Fruit fly (Drosophila melanogaster) whole organism, pupa: Measurements from ENCODE around the gene Ndae1.

Source experiments
- CG10348 ChIP-seq: fragments of 200-800 bp; sonication (Bioruptor generic); IDR thresholded peaks from 2 replicates; pipeline ENCODE4 v1.3.6; 2022; ENCODE audit warnings: missing biosample characterization, missing genetic modification characterization
- CG12605 ChIP-seq: fragments of 200-800 bp; sonication (Bioruptor generic); IDR thresholded peaks from 2 replicates; pipeline ENCODE4 v1.3.6; 2022; ENCODE audit warnings: missing biosample characterization, missing genetic modification characterization
- CG13204 ChIP-seq: fragments of 200-800 bp; sonication (Bioruptor generic); optimal IDR thresholded peaks from 2 replicates; lab custom pipeline; 2018; ENCODE audit warnings: missing biosample characterization, mild to moderate bottlenecking, missing genetic modification characterization, moderate library complexity
- CG14655 ChIP-seq: fragments of 200-800 bp; sonication (Bioruptor generic); optimal IDR thresholded peaks from 3 replicates; lab custom pipeline; 2017; ENCODE audit warnings: mild to moderate bottlenecking, missing biosample characterization, missing genetic modification reagents, missing genetic modification characterization
- CG15710 ChIP-seq: fragments of 200-800 bp; sonication (Bioruptor generic); optimal IDR thresholded peaks from 2 replicates; lab custom pipeline; 2018; ENCODE audit warnings: missing biosample characterization, mild to moderate bottlenecking, missing genetic modification characterization, moderate library complexity
- CG17806 ChIP-seq: fragments of 200-800 bp; sonication (Bioruptor generic); optimal IDR thresholded peaks from 2 replicates; lab custom pipeline; 2018; ENCODE audit warnings: missing biosample characterization, mild to moderate bottlenecking, missing genetic modification characterization, moderate library complexity
- CG32121 ChIP-seq: fragments of 200-800 bp; sonication (Bioruptor generic); IDR thresholded peaks from 2 replicates; pipeline ENCODE4 v1.3.6; 2022; ENCODE audit warnings: missing biosample characterization, missing genetic modification characterization
- CG34367 ChIP-seq: fragments of 200-800 bp; sonication (Bioruptor generic); optimal IDR thresholded peaks from 2 replicates; lab custom pipeline; 2018; ENCODE audit warnings: missing biosample characterization, mild to moderate bottlenecking, missing genetic modification characterization
- CG4496 ChIP-seq: fragments of 200-800 bp; sonication (Bioruptor generic); IDR thresholded peaks from 3 replicates; pipeline ENCODE4 v1.3.6; 2022; ENCODE audit warnings: missing biosample characterization, missing genetic modification characterization
- CG8159 ChIP-seq: fragments of 200-800 bp; sonication (Bioruptor generic); optimal IDR thresholded peaks from 3 replicates; lab custom pipeline; 2018; ENCODE audit warnings: missing biosample characterization, mild to moderate bottlenecking, missing genetic modification characterization, moderate library complexity
- CG8301 ChIP-seq: fragments of 200-800 bp; sonication (Bioruptor generic); optimal IDR thresholded peaks from 2 replicates; lab custom pipeline; 2018; ENCODE audit warnings: missing biosample characterization, mild to moderate bottlenecking, missing genetic modification characterization
- CG9948 ChIP-seq: fragments of 200-800 bp; sonication (Bioruptor generic); optimal IDR thresholded peaks from 2 replicates; lab custom pipeline; 2018; ENCODE audit warnings: missing biosample characterization, mild to moderate bottlenecking, missing genetic modification characterization, moderate library complexity
- D1 ChIP-seq: fragments of 200-800 bp; sonication (Bioruptor generic); optimal IDR thresholded peaks from 2 replicates; lab custom pipeline; 2018; ENCODE audit warnings: missing biosample characterization, mild to moderate bottlenecking, missing genetic modification characterization, moderate library complexity
- EcR ChIP-seq: fragments of 200-800 bp; sonication (Bioruptor generic); optimal IDR thresholded peaks from 3 replicates; lab custom pipeline; 2019; ENCODE audit warnings: missing biosample characterization, missing genetic modification characterization, mild to moderate bottlenecking, moderate library complexity, missing genetic modification reagents
- Ets98B ChIP-seq: fragments of 200-800 bp; sonication (Bioruptor generic); IDR thresholded peaks from 2 replicates; pipeline ENCODE4 v1.3.6; 2022; ENCODE audit warnings: missing biosample characterization, missing genetic modification characterization
- Pif1A ChIP-seq: fragments of 200-800 bp; sonication (Bioruptor generic); optimal IDR thresholded peaks from 3 replicates; lab custom pipeline; 2016; ENCODE audit warnings: missing biosample characterization, missing genetic modification characterization
- Pif1B ChIP-seq: fragments of 200-800 bp; sonication (Bioruptor generic); optimal IDR thresholded peaks from 3 replicates; lab custom pipeline; 2016; ENCODE audit warnings: missing biosample characterization, missing genetic modification characterization
- Snoo ChIP-seq: fragments of 200-800 bp; sonication (Bioruptor generic); optimal IDR thresholded peaks from 3 replicates; lab custom pipeline; 2017; ENCODE audit warnings: missing biosample characterization, mild to moderate bottlenecking, missing genetic modification characterization, inconsistent platforms
- fd96Ca ChIP-seq: fragments of 200-800 bp; sonication (Bioruptor generic); IDR thresholded peaks from 3 replicates; pipeline ENCODE4 v1.3.6; 2022; ENCODE audit warnings: missing biosample characterization, missing genetic modification characterization
- gl ChIP-seq: fragments of 200-800 bp; sonication (Bioruptor generic); optimal IDR thresholded peaks from 2 replicates; lab custom pipeline; 2018; ENCODE audit warnings: missing biosample characterization, mild to moderate bottlenecking, missing genetic modification characterization
- rn ChIP-seq: fragments of 200-800 bp; sonication (Bioruptor generic); IDR thresholded peaks from 2 replicates; pipeline ENCODE4 v1.3.6; 2022; ENCODE audit warnings: missing biosample characterization, missing genetic modification characterization

Gene Ndae1

DNA sequence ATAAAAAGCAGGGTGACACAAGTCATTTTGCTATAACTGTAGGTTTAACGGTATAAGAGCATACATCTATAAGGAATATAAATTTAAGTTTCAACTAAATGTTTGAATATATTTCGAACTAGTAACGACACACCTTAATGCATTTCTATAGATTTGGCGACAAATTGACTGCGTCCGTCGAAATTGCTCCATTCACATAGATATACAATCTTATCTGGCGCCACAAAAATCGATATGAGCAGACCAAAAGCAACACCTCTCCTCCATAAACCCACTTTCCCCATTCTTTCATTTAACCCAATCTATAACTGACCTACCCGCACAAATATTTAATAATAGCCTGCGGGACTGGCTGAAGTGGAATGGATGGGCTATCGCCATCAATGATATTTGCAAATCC, 50.5 kb downstream of the Ndae1 start:
- TF ChIP-seq CG17806 (no peak), CG13204 (GFP tag; lab: Kevin White, UChicago) (no peak), Ets98B (GFP tag; lab: Robert Waterston, UW) (0 out of 2 replicates have a peak, but pooled peaks have one; percentile 19), CG9948 (no peak)

DNA sequence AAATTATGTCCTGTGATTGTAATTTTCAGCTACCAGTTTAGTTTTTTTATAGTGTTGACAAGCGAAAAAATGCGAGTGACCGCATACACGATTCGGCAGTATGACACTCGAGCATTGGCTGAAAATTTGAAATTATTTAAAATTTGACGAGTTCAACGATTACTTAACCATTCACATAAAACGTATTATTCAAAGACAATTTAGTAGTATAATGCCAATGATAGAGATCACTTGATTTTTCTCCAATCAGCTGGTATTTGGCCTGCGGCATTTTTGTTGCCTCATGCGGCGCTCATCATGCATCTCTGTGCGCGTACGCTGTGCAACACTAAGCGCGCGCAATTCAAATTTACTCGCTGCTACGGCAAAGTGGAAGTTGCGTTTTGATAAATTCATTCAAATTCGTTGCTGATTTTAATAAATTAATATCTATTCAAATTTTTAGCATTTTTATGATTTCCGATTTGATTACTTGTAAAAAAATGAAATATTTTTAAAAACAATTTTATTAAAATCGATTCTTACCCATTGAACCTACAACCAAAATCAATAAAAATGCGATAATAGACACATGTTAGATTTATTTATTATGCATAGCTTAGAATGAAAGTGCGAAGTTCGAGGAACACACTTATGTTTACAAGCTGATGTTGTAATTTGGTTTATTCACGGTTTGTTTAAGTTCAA, 54.6 kb downstream of the Ndae1 start, which contains the start of gene CG4497:
Gene CG4497, minus strand, starts transcription at position 238 of the 687 bp plus-strand sequence.
- TF ChIP-seq CG34367 (tag; lab: Kevin White, UChicago) (peak; percentile 63), CG15710 (peak; percentile 81), CG32121 (GFP tag; lab: Robert Waterston, UW) (peak; percentile 90), Pif1B (peak; percentile 79), CG10348 (GFP tag; lab: Robert Waterston, UW) (peak; percentile 70), CG8301 (tag; lab: Kevin White, UChicago) (peak; percentile 72), D1 (tag; lab: Kevin White, UChicago) (peak; percentile 10), CG17806 (peak; percentile 71), rn (GFP tag; lab: Robert Waterston, UW) (peak; percentile 79), CG13204 (GFP tag; lab: Kevin White, UChicago) (no peak), Snoo (tag; lab: Kevin White, UChicago) (peak; percentile 65), fd96Ca (GFP tag; lab: Robert Waterston, UW) (peak; percentile 96), Pif1A (GFP tag; lab: Kevin White, UChicago) (peak; percentile 87), gl (tag; lab: Kevin White, UChicago) (no peak), CG8159 (tag; lab: Kevin White, UChicago) (peak; percentile 75), Ets98B (GFP tag; lab: Robert Waterston, UW) (peak; percentile 85), CG4496 (GFP tag; lab: Robert Waterston, UW) (peak; percentile 97), CG14655 (GFP tag; lab: Kevin White, UChicago) (peak; percentile 79), CG9948 (peak; percentile 58), CG12605 (GFP tag; lab: Robert Waterston, UW) (no peak), EcR (GFP tag; lab: Kevin White, UChicago) (no peak)

DNA sequence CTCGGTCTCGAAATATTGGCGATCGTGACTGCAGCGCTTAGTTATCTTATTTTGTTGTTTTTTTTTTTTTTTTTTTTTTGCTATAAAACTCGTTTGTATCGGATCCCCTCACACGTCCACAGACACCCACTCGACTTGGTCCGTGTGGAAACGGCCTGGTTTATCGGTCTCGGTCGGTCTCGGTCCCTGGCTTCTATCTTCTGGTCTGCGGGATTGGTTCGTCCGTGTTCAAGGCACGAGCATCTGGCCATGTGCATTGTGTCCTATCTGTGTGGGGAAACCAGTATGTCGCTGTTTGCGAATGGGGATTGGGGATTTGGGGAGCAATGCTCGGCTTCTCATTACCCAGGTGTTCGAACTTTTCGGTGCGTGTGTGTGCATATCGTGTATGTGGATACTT, 59.5 kb downstream of the Ndae1 start, which contains the start of gene CG4496:
Gene CG4496, minus strand, starts transcription at position 337 of the 400 bp plus-strand sequence.
- peak; percentile 98 for TF ChIP-seq EcR (GFP tag; lab: Kevin White, UChicago)
- no peak for TF ChIP-seq D1 (tag; lab: Kevin White, UChicago)
- no peak for TF ChIP-seq rn (GFP tag; lab: Robert Waterston, UW)
- peak; percentile 46 for TF ChIP-seq CG34367 (tag; lab: Kevin White, UChicago)
- TF ChIP-seq CG8159 (tag; lab: Kevin White, UChicago), result no peak
- peak; percentile 70 for TF ChIP-seq CG13204 (GFP tag; lab: Kevin White, UChicago)
- TF ChIP-seq CG12605 (GFP tag; lab: Robert Waterston, UW), result no peak
- peak; percentile 13 for TF ChIP-seq Snoo (tag; lab: Kevin White, UChicago)
- TF ChIP-seq Ets98B (GFP tag; lab: Robert Waterston, UW), result peak; percentile 33; the same call in 1 of the 2 replicates
- TF ChIP-seq fd96Ca (GFP tag; lab: Robert Waterston, UW), result peak; percentile 56; the same call in 2 of the 3 replicates
- no peak for TF ChIP-seq CG17806
- TF ChIP-seq CG32121 (GFP tag; lab: Robert Waterston, UW), result peak; percentile 40
- TF ChIP-seq Pif1A (GFP tag; lab: Kevin White, UChicago), result peak; percentile 44
- peak; percentile 54 for TF ChIP-seq CG15710
- TF ChIP-seq CG9948, result peak; percentile 0
- no peak for TF ChIP-seq CG8301 (tag; lab: Kevin White, UChicago)
- TF ChIP-seq CG10348 (GFP tag; lab: Robert Waterston, UW), result no peak
- TF ChIP-seq CG14655 (GFP tag; lab: Kevin White, UChicago), result peak; percentile 33
- TF ChIP-seq gl (tag; lab: Kevin White, UChicago), result no peak
- peak; percentile 100 for TF ChIP-seq CG4496 (GFP tag; lab: Robert Waterston, UW)
- TF ChIP-seq Pif1B, result no peak

dm6 chr2L:7188530-7188996, 60.6 kb downstream of the Ndae1 start:
- TF ChIP-seq CG34367 (tag; lab: Kevin White, UChicago) (peak; percentile 99), EcR (GFP tag; lab: Kevin White, UChicago) (peak; percentile 63), D1 (tag; lab: Kevin White, UChicago) (peak; percentile 99), CG12605 (GFP tag; lab: Robert Waterston, UW) (peak; percentile 99), CG4496 (GFP tag; lab: Robert Waterston, UW) (peak; percentile 100), CG17806 (peak; percentile 99), CG32121 (GFP tag; lab: Robert Waterston, UW) (peak; percentile 100), gl (tag; lab: Kevin White, UChicago) (peak; percentile 97), fd96Ca (GFP tag; lab: Robert Waterston, UW) (peak; percentile 100), CG14655 (GFP tag; lab: Kevin White, UChicago) (peak; percentile 100), Pif1A (GFP tag; lab: Kevin White, UChicago) (peak; percentile 100), Pif1B (peak; percentile 100), CG8301 (tag; lab: Kevin White, UChicago) (peak; percentile 100), CG15710 (peak; percentile 100), CG10348 (GFP tag; lab: Robert Waterston, UW) (peak; percentile 100), CG8159 (tag; lab: Kevin White, UChicago) (peak; percentile 100), CG9948 (peak; percentile 100), rn (GFP tag; lab: Robert Waterston, UW) (peak; percentile 100), Ets98B (GFP tag; lab: Robert Waterston, UW) (peak; percentile 99), Snoo (tag; lab: Kevin White, UChicago) (peak; percentile 100), CG13204 (GFP tag; lab: Kevin White, UChicago) (peak; percentile 97)
